Fruit fly (Drosophila melanogaster): Measurements from ENCODE around the gene CG13784.
A peak's percentile ranks its signal among the peaks of the same experiment; 100 is the strongest.

The CG13784 gene

dm6 chr2L:7261989-7262388, 42.2 kb upstream of the CG13784 start (continued):
- TF ChIP-seq CG10274 (GFP tag; optimal IDR thresholded peaks at IDR 0.05) = no peak
- peak; percentile 58 for TF ChIP-seq nerfin-1 (tag; optimal IDR thresholded peaks at IDR 0.05)
- no peak for TF ChIP-seq HHEX (GFP tag; optimal IDR thresholded peaks at IDR 0.05)
- peak; percentile 43 for TF ChIP-seq ems (GFP tag; optimal IDR thresholded peaks at IDR 0.05)
- no peak for TF ChIP-seq sr (GFP tag; IDR thresholded peaks at IDR 0.05)
- TF ChIP-seq zen (tag; optimal IDR thresholded peaks at IDR 0.05) = no peak
- peak; percentile 40 for TF ChIP-seq Bdp1 (GFP tag; optimal IDR thresholded peaks at IDR 0.05)
- TF ChIP-seq CG2875 (GFP tag; optimal IDR thresholded peaks at IDR 0.05) = peak; percentile 58
- peak; percentile 39; the same call in 1 of the 3 replicates for TF ChIP-seq Optix (GFP tag; IDR thresholded peaks at IDR 0.05)
- TF ChIP-seq Chrac-16 (GFP tag; optimal IDR thresholded peaks at IDR 0.05) = peak; percentile 13
- peak; percentile 55 for TF ChIP-seq CG33557 (GFP tag; optimal IDR thresholded peaks at IDR 0.05)
- 0 out of 2 replicates have a peak, but pooled peaks have one; percentile 43 for TF ChIP-seq ttk (GFP tag; IDR thresholded peaks at IDR 0.05)
- TF ChIP-seq ewg (GFP tag; optimal IDR thresholded peaks at IDR 0.05) = peak; percentile 39
- TF ChIP-seq BtbVII (GFP tag; optimal IDR thresholded peaks at IDR 0.05) = no peak
- peak; percentile 33 for TF ChIP-seq CG1792 (GFP tag; optimal IDR thresholded peaks at IDR 0.05)
- peak; percentile 58; the same call in 1 of the 2 replicates for TF ChIP-seq chm (GFP tag; IDR thresholded peaks at IDR 0.05)
- TF ChIP-seq CG17361 (GFP tag; IDR thresholded peaks at IDR 0.05) = peak; percentile 66
- TF ChIP-seq jumu (GFP tag; optimal IDR thresholded peaks at IDR 0.05) = peak; percentile 26
- peak; percentile 22 for TF ChIP-seq CG4820 (GFP tag; optimal IDR thresholded peaks at IDR 0.05)
- TF ChIP-seq gsb-n (tag; optimal IDR thresholded peaks at IDR 0.05) = peak; percentile 62
- peak; percentile 73 for TF ChIP-seq ATbp (GFP tag; optimal IDR thresholded peaks at IDR 0.05)
- TF ChIP-seq Lim3 (GFP tag; IDR thresholded peaks at IDR 0.05) = no peak
- no peak for TF ChIP-seq Lpt (GFP tag; optimal IDR thresholded peaks at IDR 0.05)
- TF ChIP-seq Ssrp (tag; optimal IDR thresholded peaks at IDR 0.05) = peak; percentile 62
- peak; percentile 43 for TF ChIP-seq Sox100B (GFP tag; optimal IDR thresholded peaks at IDR 0.05)
- TF ChIP-seq Doc3 (GFP tag; IDR thresholded peaks at IDR 0.05; ENCODE audit: partially characterized antibody) = no peak
- no peak for TF ChIP-seq hkb (optimal IDR thresholded peaks at IDR 0.05)
- TF ChIP-seq hkb (GFP tag; IDR thresholded peaks at IDR 0.05) = peak; percentile 59
- TF ChIP-seq CG6254 (GFP tag; optimal IDR thresholded peaks at IDR 0.05) = peak; percentile 50
- TF ChIP-seq CTCF (GFP tag; optimal IDR thresholded peaks at IDR 0.05) = no peak
- peak; percentile 32 for TF ChIP-seq CG2120 (GFP tag; optimal IDR thresholded peaks at IDR 0.05)
- peak; percentile 51 for TF ChIP-seq CG16863 (GFP tag; optimal IDR thresholded peaks at IDR 0.05)
- TF ChIP-seq CG11247 (GFP tag; IDR thresholded peaks at IDR 0.05) = no peak
- TF ChIP-seq CG32532 (GFP tag; IDR thresholded peaks at IDR 0.05) = 0 out of 2 replicates have a peak, but pooled peaks have one; percentile 6
- TF ChIP-seq CG30431 (GFP tag; optimal IDR thresholded peaks at IDR 0.05) = peak; percentile 23
- peak; percentile 59 for TF ChIP-seq CG17385 (GFP tag; optimal IDR thresholded peaks at IDR 0.05)
- peak; percentile 4 for TF ChIP-seq CG12942 (GFP tag; optimal IDR thresholded peaks at IDR 0.05)
- TF ChIP-seq hth (optimal IDR thresholded peaks at IDR 0.05) = no peak
- peak; percentile 60 for TF ChIP-seq CG15601 (tag; optimal IDR thresholded peaks at IDR 0.05)
- peak; percentile 52 for TF ChIP-seq esg (GFP tag; conservative IDR thresholded peaks at IDR 0.05)
- peak; percentile 35 for TF ChIP-seq CG9609 (GFP tag; optimal IDR thresholded peaks at IDR 0.05)
- no peak for TF ChIP-seq CG2199 (GFP tag; IDR thresholded peaks at IDR 0.05)
- no peak for TF ChIP-seq CG11695 (GFP tag; IDR thresholded peaks at IDR 0.05)
- peak; percentile 49 for TF ChIP-seq CG15269 (tag; optimal IDR thresholded peaks at IDR 0.05)
- TF ChIP-seq grau (tag; optimal IDR thresholded peaks at IDR 0.05) = peak; percentile 51
- TF ChIP-seq fd102C (GFP tag; optimal IDR thresholded peaks at IDR 0.05) = no peak
- 0 out of 3 replicates have a peak, but pooled peaks have one; percentile 15 for TF ChIP-seq gce (GFP tag; IDR thresholded peaks at IDR 0.05)
- TF ChIP-seq CG4854 (GFP tag; optimal IDR thresholded peaks at IDR 0.05) = peak; percentile 13
- TF ChIP-seq wek (GFP tag; optimal IDR thresholded peaks at IDR 0.05) = peak; percentile 30
- TF ChIP-seq dmrt11E (tag; optimal IDR thresholded peaks at IDR 0.05) = peak; percentile 71
- TF ChIP-seq CG12219 (GFP tag; optimal IDR thresholded peaks at IDR 0.05) = peak; percentile 41
- peak; percentile 46; the same call in 1 of the 3 replicates for TF ChIP-seq H15 (GFP tag; IDR thresholded peaks at IDR 0.05)

Data from whole organism, embryonic.